Worm (Caenorhabditis elegans): ENCODE results near the gene nft-1.

Gene nft-1

ce11 chrIII:11935032-11935947 is 11.6 kb downstream of the nft-1 start (continued):
- TF ChIP-seq egl-27 (tag; optimal IDR thresholded peaks at IDR 0.05) (no peak), alr-1 (tag; optimal IDR thresholded peaks at IDR 0.05) (no peak), unc-62 (GFP tag; optimal IDR thresholded peaks at IDR 0.05) (no peak), lin-13 (GFP tag; optimal IDR thresholded peaks at IDR 0.05) (no peak), R02D3.7 (tag; optimal IDR thresholded peaks at IDR 0.05) (no peak), mab-5 (tag; optimal IDR thresholded peaks at IDR 0.05) (no peak), zag-1 (tag; optimal IDR thresholded peaks at IDR 0.05) (no peak), C34F6.9 (tag; optimal IDR thresholded peaks at IDR 0.05) (peak; percentile 14), nhr-6 (tag; optimal IDR thresholded peaks at IDR 0.05) (no peak), F13H6.1 (tag; optimal IDR thresholded peaks at IDR 0.05) (peak; percentile 7), mbf-1 (tag; optimal IDR thresholded peaks at IDR 0.05) (no peak), ama-1 (optimal IDR thresholded peaks at IDR 0.05) (no peak), crh-2 (tag; optimal IDR thresholded peaks at IDR 0.05) (no peak), sem-4 (tag; optimal IDR thresholded peaks at IDR 0.05) (peak; percentile 30), nhr-10 (tag; optimal IDR thresholded peaks at IDR 0.05) (no peak), ztf-4 (tag; optimal IDR thresholded peaks at IDR 0.05) (no peak), nhr-23 (tag; optimal IDR thresholded peaks at IDR 0.05) (no peak), blmp-1 (tag; optimal IDR thresholded peaks at IDR 0.05; ENCODE audit: insufficient read depth) (no peak), sma-3 (GFP tag; optimal IDR thresholded peaks at IDR 0.05) (no peak), unc-55 (GFP tag; optimal IDR thresholded peaks at IDR 0.05) (no peak), fos-1 (tag; optimal IDR thresholded peaks at IDR 0.05) (no peak), Y55F3AM.14 (GFP tag; optimal IDR thresholded peaks at IDR 0.05) (peak; percentile 10), nhr-12 (tag; optimal IDR thresholded peaks at IDR 0.05) (no peak), ZK546.5 (tag; optimal IDR thresholded peaks at IDR 0.05) (no peak), nhr-237 (tag; optimal IDR thresholded peaks at IDR 0.05) (no peak), lsy-2 (tag; optimal IDR thresholded peaks at IDR 0.05) (peak in 1 of 2 experiments; percentile 9)

ce11 chrIII:11935948-11936280 is 12.2 kb downstream of the nft-1 start:
- TF ChIP-seq nhr-21 (tag; optimal IDR thresholded peaks at IDR 0.05) (no peak), ceh-16 (tag; optimal IDR thresholded peaks at IDR 0.05) (no peak), unc-39 (tag; optimal IDR thresholded peaks at IDR 0.05) (no peak), nhr-129 (tag; optimal IDR thresholded peaks at IDR 0.05) (no peak), mbf-1 (tag; optimal IDR thresholded peaks at IDR 0.05) (no peak), mab-5 (tag; optimal IDR thresholded peaks at IDR 0.05) (no peak), nhr-237 (tag; optimal IDR thresholded peaks at IDR 0.05) (no peak), lin-13 (GFP tag; optimal IDR thresholded peaks at IDR 0.05) (no peak), ZK546.5 (tag; optimal IDR thresholded peaks at IDR 0.05) (no peak), blmp-1 (tag; optimal IDR thresholded peaks at IDR 0.05; ENCODE audit: insufficient read depth) (no peak), lsy-2 (tag; optimal IDR thresholded peaks at IDR 0.05) (peak in 1 of 2 experiments; percentile 20), sem-4 (tag; optimal IDR thresholded peaks at IDR 0.05) (peak; percentile 17), peb-1 (tag; optimal IDR thresholded peaks at IDR 0.05) (no peak), nhr-25 (tag; optimal IDR thresholded peaks at IDR 0.05) (no peak), zag-1 (tag; optimal IDR thresholded peaks at IDR 0.05) (no peak), nhr-12 (tag; optimal IDR thresholded peaks at IDR 0.05) (no peak), C34F6.9 (tag; optimal IDR thresholded peaks at IDR 0.05) (peak; percentile 36), unc-62 (GFP tag; optimal IDR thresholded peaks at IDR 0.05) (no peak), nhr-6 (tag; optimal IDR thresholded peaks at IDR 0.05) (no peak), ztf-1 (GFP tag; conservative IDR thresholded peaks at IDR 0.05) (no peak), nhr-23 (tag; optimal IDR thresholded peaks at IDR 0.05) (no peak), ztf-4 (tag; optimal IDR thresholded peaks at IDR 0.05) (no peak), gmeb-1 (tag; optimal IDR thresholded peaks at IDR 0.05) (no peak), lin-11 (tag; optimal IDR thresholded peaks at IDR 0.05) (peak; percentile 14), sma-9 (GFP tag; optimal IDR thresholded peaks at IDR 0.05) (no peak), sma-9 (tag; optimal IDR thresholded peaks at IDR 0.05) (no peak), elt-1 (tag; optimal IDR thresholded peaks at IDR 0.05) (no peak), mdl-1 (tag; optimal IDR thresholded peaks at IDR 0.05) (no peak), skn-1 (tag; optimal IDR thresholded peaks at IDR 0.05) (no peak), aly-2 (tag; optimal IDR thresholded peaks at IDR 0.05) (no peak), lin-39 (tag; optimal IDR thresholded peaks at IDR 0.05) (no peak), unc-55 (GFP tag; optimal IDR thresholded peaks at IDR 0.05) (peak; percentile 22), alr-1 (tag; optimal IDR thresholded peaks at IDR 0.05) (no peak), Y55F3AM.14 (GFP tag; optimal IDR thresholded peaks at IDR 0.05) (no peak), crh-2 (tag; optimal IDR thresholded peaks at IDR 0.05) (peak; percentile 9), nhr-10 (tag; optimal IDR thresholded peaks at IDR 0.05) (no peak), dmd-4 (tag; optimal IDR thresholded peaks at IDR 0.05) (no peak), sma-3 (GFP tag; optimal IDR thresholded peaks at IDR 0.05) (no peak), egl-27 (tag; optimal IDR thresholded peaks at IDR 0.05) (no peak), nhr-77 (tag; optimal IDR thresholded peaks at IDR 0.05) (no peak), ztf-11 (tag; optimal IDR thresholded peaks at IDR 0.05) (no peak), elt-3 (tag; optimal IDR thresholded peaks at IDR 0.05) (no peak), nhr-11 (tag; optimal IDR thresholded peaks at IDR 0.05) (no peak), snpc-4 (tag; optimal IDR thresholded peaks at IDR 0.05) (peak; percentile 11), fos-1 (tag; optimal IDR thresholded peaks at IDR 0.05) (no peak), ama-1 (optimal IDR thresholded peaks at IDR 0.05) (no peak), F13H6.1 (tag; optimal IDR thresholded peaks at IDR 0.05) (peak; percentile 58), R02D3.7 (tag; optimal IDR thresholded peaks at IDR 0.05) (no peak)
